Fruit fly (Drosophila melanogaster): ENCODE results near the gene bru3.

The bru3 gene

dm6 chr3L:13502484-13503109 is 300.6 kb downstream of the bru3 start, which contains the start of gene Spt20 (continued):
- peak; percentile 45; the same call in 1 of the 3 replicates for TF ChIP-seq CG34224 (GFP tag; IDR thresholded peaks at IDR 0.05; ENCODE audit: partially characterized antibody)
- peak; percentile 81 for TF ChIP-seq MBD-R2 (GFP tag; IDR thresholded peaks at IDR 0.05)
- peak; percentile 19 for TF ChIP-seq CG17829 (tag; optimal IDR thresholded peaks at IDR 0.05)
- TF ChIP-seq nau (GFP tag; optimal IDR thresholded peaks at IDR 0.05), result no peak
- no peak for TF ChIP-seq Hand (GFP tag; optimal IDR thresholded peaks at IDR 0.05)
- peak; percentile 62 for TF ChIP-seq CG13287 (GFP tag; IDR thresholded peaks at IDR 0.05; ENCODE audit: partially characterized antibody)
- no peak for TF ChIP-seq CG2199 (GFP tag; IDR thresholded peaks at IDR 0.05)
- no peak for TF ChIP-seq tup (GFP tag; optimal IDR thresholded peaks at IDR 0.05)
- TF ChIP-seq wdn (GFP tag; IDR thresholded peaks at IDR 0.05), result no peak
- no peak for TF ChIP-seq CG1647 (GFP tag; optimal IDR thresholded peaks at IDR 0.05)
- TF ChIP-seq CG7987 (GFP tag; optimal IDR thresholded peaks at IDR 0.05), result peak; percentile 34
- TF ChIP-seq CG8478 (optimal IDR thresholded peaks at IDR 0.05), result no peak
- TF ChIP-seq ham (GFP tag; IDR thresholded peaks at IDR 0.05), result no peak
- no peak for TF ChIP-seq chn (GFP tag; optimal IDR thresholded peaks at IDR 0.05)
- no peak for TF ChIP-seq CG10147 (GFP tag; optimal IDR thresholded peaks at IDR 0.05)
- no peak for TF ChIP-seq hkb (optimal IDR thresholded peaks at IDR 0.05)
- TF ChIP-seq hkb (GFP tag; IDR thresholded peaks at IDR 0.05), result no peak
- TF ChIP-seq Sry-δ (GFP tag; optimal IDR thresholded peaks at IDR 0.05), result peak; percentile 57
- no peak for TF ChIP-seq CG31388 (GFP tag; optimal IDR thresholded peaks at IDR 0.05)
- TF ChIP-seq CG12744 (GFP tag; optimal IDR thresholded peaks at IDR 0.05), result no peak
- TF ChIP-seq CHES-1-like (GFP tag; optimal IDR thresholded peaks at IDR 0.05), result peak; percentile 39
- TF ChIP-seq Mad (GFP tag; optimal IDR thresholded peaks at IDR 0.05), result no peak
- no peak for TF ChIP-seq tll (GFP tag; optimal IDR thresholded peaks at IDR 0.05)
- no peak for TF ChIP-seq Antp (GFP tag; optimal IDR thresholded peaks at IDR 0.05)
- no peak for TF ChIP-seq btn (GFP tag; optimal IDR thresholded peaks at IDR 0.05)
- no peak for TF ChIP-seq CG16863 (GFP tag; optimal IDR thresholded peaks at IDR 0.05)
- TF ChIP-seq kni (GFP tag; optimal IDR thresholded peaks at IDR 0.05), result no peak
- no peak for TF ChIP-seq CG2678 (tag; optimal IDR thresholded peaks at IDR 0.05)
- no peak for TF ChIP-seq pum (GFP tag; optimal IDR thresholded peaks at IDR 0.05)
- TF ChIP-seq CG1832 (GFP tag; optimal IDR thresholded peaks at IDR 0.05), result no peak
- no peak for TF ChIP-seq CG17912 (GFP tag; optimal IDR thresholded peaks at IDR 0.05)
- no peak for TF ChIP-seq CG11085 (GFP tag; IDR thresholded peaks at IDR 0.05)
- peak; percentile 69 for TF ChIP-seq Ets97D (GFP tag; optimal IDR thresholded peaks at IDR 0.05)
- peak; percentile 55 for TF ChIP-seq unc-4 (GFP tag; IDR thresholded peaks at IDR 0.05; ENCODE audit: partially characterized antibody)
- TF ChIP-seq YL-1 (GFP tag; optimal IDR thresholded peaks at IDR 0.05), result peak; percentile 93
- TF ChIP-seq Oli (tag; optimal IDR thresholded peaks at IDR 0.05), result no peak
- TF ChIP-seq gro (GFP tag; optimal IDR thresholded peaks at IDR 0.05), result no peak
- no peak for TF ChIP-seq fd3F (GFP tag; optimal IDR thresholded peaks at IDR 0.05)
- TF ChIP-seq trh (GFP tag; optimal IDR thresholded peaks at IDR 0.05), result no peak
- no peak for TF ChIP-seq h (optimal IDR thresholded peaks at IDR 0.05)
- TF ChIP-seq inv (GFP tag; IDR thresholded peaks at IDR 0.05; ENCODE audit: partially characterized antibody), result no peak; the same call in 1 of the 2 replicates
- TF ChIP-seq Dek (tag; optimal IDR thresholded peaks at IDR 0.05), result no peak
- TF ChIP-seq CG34376 (GFP tag; optimal IDR thresholded peaks at IDR 0.05), result no peak
- peak; percentile 39; the same call in 2 of the 4 replicates for TF ChIP-seq Dll (GFP tag; IDR thresholded peaks at IDR 0.05; ENCODE audit: partially characterized antibody)
- no peak for TF ChIP-seq kah (GFP tag; optimal IDR thresholded peaks at IDR 0.05)
- no peak for TF ChIP-seq CG3065 (GFP tag; optimal IDR thresholded peaks at IDR 0.05)
- TF ChIP-seq Hr51 (GFP tag; optimal IDR thresholded peaks at IDR 0.05), result no peak
- TF ChIP-seq CG10979 (tag; optimal IDR thresholded peaks at IDR 0.05), result no peak
- TF ChIP-seq row (GFP tag; IDR thresholded peaks at IDR 0.05), result peak; percentile 20; the same call in 1 of the 3 replicates
- peak; percentile 84 for TF ChIP-seq E2f2 (GFP tag; IDR thresholded peaks at IDR 0.05)
- no peak for TF ChIP-seq gt (GFP tag; IDR thresholded peaks at IDR 0.05)

Data from whole organism, embryonic.